Worm (Caenorhabditis elegans) whole organism, L1 larva: ENCODE data around the gene C48B4.11.

Source experiments
- hpl-2 ChIP-seq: fragments of 150-350 bp; optimal IDR thresholded peaks from 2 replicates; lab custom pipeline; 2014; ENCODE audit warnings: missing biosample characterization, missing genetic modification reagents, missing genetic modification characterization
- nhr-11 ChIP-seq: fragments of 150-350 bp; optimal IDR thresholded peaks from 2 replicates; lab custom pipeline; 2014; ENCODE audit warnings: missing biosample characterization, missing genetic modification characterization
- skn-1 ChIP-seq: fragments of 150-350 bp; optimal IDR thresholded peaks from 2 replicates; lab custom pipeline; 2014; ENCODE audit warnings: missing biosample characterization, missing genetic modification characterization
- unc-130 ChIP-seq: fragments of 150-350 bp; optimal IDR thresholded peaks from 2 replicates; lab custom pipeline; 2017; ENCODE audit warnings: missing biosample characterization, missing genetic modification characterization, inconsistent platforms

DNA sequence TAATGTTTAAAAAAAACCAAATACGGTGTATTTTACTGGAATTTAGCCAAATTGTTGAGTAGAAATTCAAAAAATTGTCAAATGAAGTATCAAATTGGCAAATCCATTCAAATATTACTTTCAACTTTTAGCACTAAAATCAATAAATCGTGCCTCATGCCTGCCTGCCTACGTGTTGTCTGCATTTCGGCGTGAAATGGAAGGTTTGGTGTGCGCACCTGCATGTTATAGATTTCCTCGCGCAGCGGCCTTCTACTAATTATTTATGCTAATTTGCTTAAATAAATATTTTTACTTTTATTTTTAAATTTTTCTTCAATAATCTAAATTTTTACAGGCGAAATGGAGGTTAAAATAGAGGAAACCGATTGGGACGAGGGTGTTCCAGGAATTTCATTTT lies 37.1 kb downstream of the C48B4.11 start, which contains the start of gene ZK1098.2:
- TF ChIP-seq hpl-2 (GFP tag; lab: Kevin White, UChicago): no peak
- TF ChIP-seq unc-130 (tag; lab: Kevin White, UChicago): no peak
- TF ChIP-seq skn-1 (tag; lab: Kevin White, UChicago): peak; percentile 1
- TF ChIP-seq nhr-11 (tag; lab: Kevin White, UChicago): no peak
